Fruit fly (Drosophila melanogaster) whole organism, embryonic: Measurements from ENCODE around the gene CG45428.

Experiments
- Adf1 ChIP-seq: fragments of 200-800 bp; sonication (Bioruptor generic); IDR thresholded peaks from 2 replicates; pipeline ENCODE4 v1.3.6; 2022; ENCODE audit warnings: missing biosample characterization, missing genetic modification characterization
- CG10267 ChIP-seq: fragments of 200-800 bp; sonication (Bioruptor generic); optimal IDR thresholded peaks from 2 replicates; lab custom pipeline; 2018; ENCODE audit warnings: missing biosample characterization, mild to moderate bottlenecking, missing genetic modification characterization, moderate library complexity
- CG10543 ChIP-seq: fragments of 200-800 bp; sonication (Bioruptor generic); optimal IDR thresholded peaks from 3 replicates; lab custom pipeline; 2017; ENCODE audit warnings: missing biosample characterization, mild to moderate bottlenecking, missing genetic modification characterization, moderate library complexity
- CG11093 ChIP-seq: fragments of 200-800 bp; sonication (Bioruptor generic); IDR thresholded peaks from 3 replicates; pipeline ENCODE4 v1.3.6; 2022; ENCODE audit warnings: missing biosample characterization, missing genetic modification characterization
- CG12769 ChIP-seq: fragments of 200-800 bp; sonication (Bioruptor generic); optimal IDR thresholded peaks from 2 replicates; lab custom pipeline; 2019; ENCODE audit warnings: missing biosample characterization, mild to moderate bottlenecking, missing genetic modification characterization, moderate library complexity
- CG15514 ChIP-seq: fragments of 200-800 bp; sonication (Bioruptor generic); optimal IDR thresholded peaks from 3 replicates; lab custom pipeline; 2017; ENCODE audit warnings: missing biosample characterization, missing genetic modification characterization, mild to moderate bottlenecking, moderate library complexity, missing genetic modification reagents
- CG2889 ChIP-seq: fragments of 200-800 bp; sonication (Bioruptor generic); IDR thresholded peaks from 3 replicates; pipeline ENCODE4 v1.3.6; 2022; ENCODE audit warnings: missing biosample characterization, missing genetic modification characterization
- CG3065 ChIP-seq: fragments of 200-800 bp; sonication (Bioruptor generic); optimal IDR thresholded peaks from 2 replicates; lab custom pipeline; 2016; ENCODE audit warnings: missing biosample characterization, missing genetic modification characterization
- CG34376 ChIP-seq: fragments of 200-800 bp; sonication (Bioruptor generic); optimal IDR thresholded peaks from 2 replicates; lab custom pipeline; 2018; ENCODE audit warnings: missing biosample characterization, mild to moderate bottlenecking, missing genetic modification characterization
- CG34422 ChIP-seq: fragments of 200-800 bp; sonication (Bioruptor generic); IDR thresholded peaks from 3 replicates; pipeline ENCODE4 v1.3.6; 2022; ENCODE audit warnings: missing biosample characterization, missing genetic modification characterization
- CG4707 ChIP-seq: fragments of 200-800 bp; sonication (Bioruptor generic); optimal IDR thresholded peaks from 2 replicates; lab custom pipeline; 2018; ENCODE audit warnings: missing biosample characterization, mild to moderate bottlenecking, missing genetic modification characterization, moderate library complexity
- CG6813 ChIP-seq: fragments of 200-800 bp; sonication (Bioruptor generic); optimal IDR thresholded peaks from 2 replicates; lab custom pipeline; 2017; ENCODE audit warnings: missing biosample characterization, missing genetic modification characterization, mild to moderate bottlenecking, moderate library complexity, missing genetic modification reagents
- CG6854 ChIP-seq: fragments of 200-800 bp; sonication (Bioruptor generic); optimal IDR thresholded peaks from 3 replicates; lab custom pipeline; 2017; ENCODE audit warnings: missing biosample characterization, mild to moderate bottlenecking, missing genetic modification characterization
- CG7357 ChIP-seq: fragments of 200-800 bp; sonication (Bioruptor generic); IDR thresholded peaks from 3 replicates; pipeline ENCODE4 v1.3.6; 2022; ENCODE audit warnings: missing biosample characterization, missing genetic modification characterization
- CG7963 ChIP-seq: fragments of 200-800 bp; sonication (Bioruptor generic); IDR thresholded peaks from 3 replicates; pipeline ENCODE4 v1.3.6; 2022; ENCODE audit warnings: missing biosample characterization, missing genetic modification characterization; ENCODE audit not compliant: partially characterized antibody
- CHES-1-like ChIP-seq: fragments of 200-800 bp; sonication (Bioruptor generic); optimal IDR thresholded peaks from 2 replicates; lab custom pipeline; 2016; ENCODE audit warnings: missing biosample characterization, missing genetic modification characterization
- Dfd ChIP-seq, 2 experiments: fragments of >200 bp; optimal IDR thresholded peaks; 2 replicates each; lab custom pipeline; 2017; ENCODE audit warnings: missing biosample characterization in 2 of 2, missing genetic modification characterization in 2 of 2
- Eip74EF ChIP-seq, 2 experiments: fragments of 200-800 bp in 1 of 2; fragments of >200 bp in 1 of 2; sonication (Bioruptor generic) in 1 of 2; optimal IDR thresholded peaks; 2 replicates each; lab custom pipeline; 2017 to 2019; ENCODE audit warnings: missing biosample characterization in 2 of 2, missing genetic modification characterization in 2 of 2, mild to moderate bottlenecking in 1 of 2, moderate library complexity in 1 of 2
- Fer1 ChIP-seq: fragments of 200-800 bp; sonication (Bioruptor generic); optimal IDR thresholded peaks from 2 replicates; lab custom pipeline; 2017; ENCODE audit warnings: missing biosample characterization, mild to moderate bottlenecking, missing genetic modification characterization
- HLH54F ChIP-seq: fragments of 200-800 bp; sonication (Bioruptor generic); optimal IDR thresholded peaks from 3 replicates; lab custom pipeline; 2016; ENCODE audit warnings: missing biosample characterization, missing genetic modification characterization
- Med ChIP-seq: fragments of 200-800 bp; sonication (Bioruptor generic); peaks from one replicate; lab custom pipeline; 2016; ENCODE audit warnings: missing biosample characterization, missing genetic modification characterization, mild to moderate bottlenecking, inconsistent platforms, moderate library complexity
- Opbp ChIP-seq: fragments of 200-800 bp; sonication (Bioruptor generic); IDR thresholded peaks from 3 replicates; pipeline ENCODE4 v1.3.6; 2022; ENCODE audit warnings: missing biosample characterization, missing genetic modification characterization; ENCODE audit not compliant: partially characterized antibody
- Ptx1 ChIP-seq: fragments of 200-800 bp; sonication (Bioruptor generic); IDR thresholded peaks from 2 replicates; pipeline ENCODE4 v1.3.6; 2022; ENCODE audit warnings: missing biosample characterization, missing genetic modification characterization
- Vsx1 ChIP-seq: fragments of 200-800 bp; sonication (Bioruptor generic); optimal IDR thresholded peaks from 2 replicates; lab custom pipeline; 2017; ENCODE audit warnings: missing biosample characterization, mild to moderate bottlenecking, missing genetic modification characterization, missing genetic modification reagents
- amos ChIP-seq: fragments of 200-800 bp; sonication (Bioruptor generic); IDR thresholded peaks from 2 replicates; pipeline ENCODE4 v1.3.6; 2022; ENCODE audit warnings: missing biosample characterization, missing genetic modification characterization; ENCODE audit not compliant: partially characterized antibody
- bigmax ChIP-seq: fragments of 200-800 bp; sonication (Bioruptor generic); optimal IDR thresholded peaks from 2 replicates; lab custom pipeline; 2018; ENCODE audit warnings: missing biosample characterization, mild to moderate bottlenecking, missing genetic modification characterization
- cad ChIP-seq: fragments of >200 bp; optimal IDR thresholded peaks from 2 replicates; lab custom pipeline; 2017; ENCODE audit warnings: missing biosample characterization, missing genetic modification characterization
- chinmo ChIP-seq: fragments of 200-800 bp; sonication (Bioruptor generic); IDR thresholded peaks from 4 replicates; pipeline ENCODE4 v1.3.6; 2022; ENCODE audit warnings: missing biosample characterization, missing genetic modification characterization; ENCODE audit not compliant: partially characterized antibody
- crc ChIP-seq: fragments of 200-800 bp; sonication (Bioruptor generic); optimal IDR thresholded peaks from 2 replicates; lab custom pipeline; 2016; ENCODE audit warnings: missing biosample characterization, missing genetic modification characterization
- dan ChIP-seq: fragments of 200-800 bp; sonication (Bioruptor generic); IDR thresholded peaks from 2 replicates; pipeline ENCODE4 v1.3.6; 2022; ENCODE audit warnings: missing biosample characterization, missing genetic modification characterization
- dysf ChIP-seq: fragments of 200-800 bp; sonication (Bioruptor generic); IDR thresholded peaks from 3 replicates; pipeline ENCODE4 v1.3.6; 2022; ENCODE audit warnings: missing biosample characterization, missing genetic modification characterization
- esg ChIP-seq: fragments of 200-800 bp; sonication (Bioruptor generic); conservative IDR thresholded peaks from 2 replicates; pipeline ENCODE4 v1.3.6; 2022; ENCODE audit warnings: missing biosample characterization, missing genetic modification characterization
- exex ChIP-seq: fragments of 200-800 bp; sonication (Bioruptor generic); optimal IDR thresholded peaks from 4 replicates; lab custom pipeline; 2018; ENCODE audit warnings: missing biosample characterization, mild to moderate bottlenecking, missing genetic modification characterization, moderate library complexity
- fru ChIP-seq: fragments of >200 bp; optimal IDR thresholded peaks from 2 replicates; lab custom pipeline; 2017
- gt ChIP-seq: fragments of 200-800 bp; sonication (Bioruptor generic); IDR thresholded peaks from 2 replicates; pipeline ENCODE4 v1.3.6; 2022; ENCODE audit warnings: missing biosample characterization, missing genetic modification characterization
- jing ChIP-seq: fragments of 200-800 bp; sonication (Bioruptor generic); optimal IDR thresholded peaks from 2 replicates; lab custom pipeline; 2018; ENCODE audit warnings: missing biosample characterization, mild to moderate bottlenecking, missing genetic modification characterization
- klu ChIP-seq: fragments of 200-800 bp; sonication (Bioruptor generic); IDR thresholded peaks from 2 replicates; pipeline ENCODE4 v1.3.6; 2022; ENCODE audit warnings: missing biosample characterization, missing genetic modification characterization
- lbe ChIP-seq: fragments of 200-800 bp; sonication (Bioruptor generic); optimal IDR thresholded peaks from 2 replicates; lab custom pipeline; 2016; ENCODE audit warnings: missing biosample characterization, mild to moderate bottlenecking, missing genetic modification characterization
- lmd ChIP-seq: fragments of 200-800 bp; sonication (Bioruptor generic); IDR thresholded peaks from 2 replicates; pipeline ENCODE4 v1.3.6; 2022; ENCODE audit warnings: missing biosample characterization, missing genetic modification characterization
- nau ChIP-seq: fragments of 200-800 bp; sonication (Bioruptor generic); optimal IDR thresholded peaks from 3 replicates; lab custom pipeline; 2017; ENCODE audit warnings: missing biosample characterization, mild to moderate bottlenecking, missing genetic modification characterization, missing genetic modification reagents
- pzg ChIP-seq: fragments of 200-800 bp; sonication (Bioruptor generic); optimal IDR thresholded peaks from 3 replicates; lab custom pipeline; 2018; ENCODE audit warnings: missing biosample characterization, mild to moderate bottlenecking, missing genetic modification characterization, moderate library complexity
- run ChIP-seq: fragments of 200-800 bp; sonication (Bioruptor generic); optimal IDR thresholded peaks from 3 replicates; lab custom pipeline; 2018; ENCODE audit warnings: missing biosample characterization, mild to moderate bottlenecking, missing genetic modification characterization
- salm ChIP-seq: fragments of 200-800 bp; sonication (Bioruptor generic); optimal IDR thresholded peaks from 2 replicates; lab custom pipeline; 2018; ENCODE audit warnings: missing biosample characterization, mild to moderate bottlenecking, missing genetic modification characterization
- schlank ChIP-seq: fragments of 200-800 bp; sonication (Bioruptor generic); optimal IDR thresholded peaks from 2 replicates; lab custom pipeline; 2018; ENCODE audit warnings: missing biosample characterization, mild to moderate bottlenecking, missing genetic modification characterization
- wek ChIP-seq: fragments of 200-800 bp; sonication (Bioruptor generic); optimal IDR thresholded peaks from 3 replicates; lab custom pipeline; 2018; ENCODE audit warnings: missing biosample characterization, mild to moderate bottlenecking, missing genetic modification characterization, moderate library complexity
- yki ChIP-seq: fragments of >200 bp; optimal IDR thresholded peaks from 3 replicates; lab custom pipeline; 2018

The CG45428 gene

DNA sequence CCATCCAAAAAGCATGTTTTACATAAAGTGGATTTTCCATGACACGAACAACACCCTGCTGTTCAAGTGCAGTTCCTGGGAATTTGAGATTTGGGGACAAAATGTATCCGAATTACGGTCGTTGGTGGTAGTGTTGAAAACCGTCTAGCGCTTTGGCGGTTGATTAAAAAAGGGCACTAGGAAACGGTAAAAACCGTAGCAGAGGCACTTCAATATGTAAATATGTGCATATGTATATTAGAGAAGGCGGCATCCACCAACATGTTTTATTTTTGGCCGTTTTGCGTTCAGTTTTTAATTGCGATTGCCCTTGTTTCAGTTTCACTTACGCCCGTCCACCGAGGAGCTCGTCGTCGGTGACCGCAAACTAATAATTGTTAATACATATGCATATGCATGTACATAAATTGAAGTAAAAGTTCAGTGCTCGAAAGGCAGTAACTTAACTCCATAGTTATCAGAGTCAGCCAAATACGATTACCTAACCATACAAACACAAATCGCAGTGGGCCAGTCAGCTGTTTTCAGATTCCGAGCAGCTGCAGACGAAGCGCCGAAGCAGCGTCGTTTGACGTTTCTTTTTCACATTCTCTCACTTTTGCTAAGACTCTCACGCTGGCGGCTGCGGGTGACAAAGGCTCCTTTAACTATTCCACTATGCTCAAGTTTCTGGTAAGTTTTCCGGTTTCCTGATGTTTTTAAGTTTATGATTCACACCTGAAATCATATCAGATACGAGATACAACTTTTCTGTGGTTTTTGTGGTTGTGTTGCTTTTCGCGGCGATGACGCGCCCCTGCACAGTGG lies 27.6 kb upstream of the CG45428 start, which contains the start of gene CG33170 (continued):
- TF ChIP-seq jing (no peak), exex (tag; lab: Kevin White, UChicago) (peak; percentile 15), CG7963 (GFP tag; lab: Robert Waterston, UW) (0 out of 3 replicates have a peak, but pooled peaks have one; percentile 7), klu (GFP tag; lab: Robert Waterston, UW) (no peak), CG34422 (0 out of 3 replicates have a peak, but pooled peaks have one; percentile 32), CG10543 (GFP tag; lab: Kevin White, UChicago) (peak; percentile 53), gt (no peak), esg (GFP tag; lab: Robert Waterston, UW) (no peak), Med (peak; percentile 84), salm (tag; lab: Kevin White, UChicago) (no peak), CG34376 (GFP tag; lab: Kevin White, UChicago) (peak; percentile 6), CG11093 (GFP tag; lab: Robert Waterston, UW) (no peak), crc (GFP tag; lab: Kevin White, UChicago) (no peak), bigmax (GFP tag; lab: Kevin White, UChicago) (peak; percentile 48), Opbp (GFP tag; lab: Robert Waterston, UW) (no peak), CG4707 (GFP tag; lab: Kevin White, UChicago) (peak; percentile 61), Fer1 (GFP tag; lab: Kevin White, UChicago) (no peak), lbe (GFP tag; lab: Kevin White, UChicago) (no peak), CG2889 (GFP tag; lab: Robert Waterston, UW) (no peak), Eip74EF (GFP tag; optimal IDR thresholded peaks at IDR 0.05; lab: Kevin White, UChicago) (no peak), CG3065 (GFP tag; lab: Kevin White, UChicago) (no peak), CG12769 (no peak), CG10267 (tag; lab: Kevin White, UChicago) (peak; percentile 47), cad (GFP tag; lab: Kevin White, UChicago) (no peak), CG6854 (GFP tag; lab: Kevin White, UChicago) (no peak), CG6813 (GFP tag; lab: Kevin White, UChicago) (no peak), wek (GFP tag; lab: Kevin White, UChicago) (no peak), CG15514 (GFP tag; lab: Kevin White, UChicago) (peak; percentile 45), pzg (peak; percentile 12), lmd (GFP tag; lab: Robert Waterston, UW) (no peak), Dfd (GFP tag; optimal IDR thresholded peaks at IDR 0.05; lab: Kevin White, UChicago) (no peak), HLH54F (no peak), Ptx1 (no peak), CHES-1-like (GFP tag; lab: Kevin White, UChicago) (no peak), chinmo (GFP tag; lab: Robert Waterston, UW) (0 out of 4 replicates have a peak, but pooled peaks have one; percentile 29), dysf (GFP tag; lab: Robert Waterston, UW) (peak; percentile 31; the same call in 1 of the 3 replicates), CG7357 (GFP tag; lab: Robert Waterston, UW) (no peak), nau (GFP tag; lab: Kevin White, UChicago) (peak; percentile 8), Adf1 (GFP tag; lab: Robert Waterston, UW) (peak; percentile 46; the same call in 1 of the 2 replicates), dan (no peak), run (tag; lab: Kevin White, UChicago) (peak; percentile 59), schlank (tag; lab: Kevin White, UChicago) (no peak), fru (lab: Kevin White, UChicago) (no peak), yki (no peak), Vsx1 (GFP tag; lab: Kevin White, UChicago) (no peak), amos (GFP tag; lab: Robert Waterston, UW) (no peak; the same call in 1 of the 2 replicates)
